Fruit fly (Drosophila melanogaster): ENCODE results near the gene CG7194.

DNA sequence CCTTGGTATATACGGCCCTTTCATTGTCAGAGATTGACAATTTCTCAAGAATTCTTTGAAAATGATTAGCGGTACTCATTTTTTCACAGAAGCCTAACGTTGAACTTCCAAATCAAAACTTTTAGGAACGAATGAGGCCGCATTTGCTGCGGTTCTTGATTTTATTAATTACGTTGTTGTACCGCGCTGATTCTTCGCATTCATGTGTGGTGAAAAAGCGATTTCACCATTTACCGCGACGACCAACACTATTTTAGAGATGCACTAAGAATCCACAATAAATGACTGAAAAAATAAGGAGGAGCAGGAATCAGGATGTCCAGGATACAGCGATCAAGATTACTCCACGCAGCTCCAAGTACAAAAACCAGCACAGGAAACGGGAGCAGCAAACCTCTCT is at the start of gene CG7194, which contains the start of gene Sbp2:
- no peak for TF ChIP-seq CG8159 (tag; optimal IDR thresholded peaks at IDR 0.05)
- TF ChIP-seq Snoo (tag; optimal IDR thresholded peaks at IDR 0.05): no peak
- no peak for TF ChIP-seq D1 (tag; optimal IDR thresholded peaks at IDR 0.05)

Measured in whole organism, pupa.